Worm (Caenorhabditis elegans) whole organism, late embryonic: Measurements from ENCODE around the gene C45E5.1.

Experiments
- K09A11.1 ChIP-seq: sonication (generic microtip); optimal IDR thresholded peaks from 2 replicates; lab custom pipeline; 2017; ENCODE audit warnings: antibody characterized with exemption, mild to moderate bottlenecking, missing genetic modification characterization, missing compliant biosample characterization; ENCODE audit not compliant: insufficient read depth
- Y22D7AL.16 ChIP-seq: sonication (generic microtip); optimal IDR thresholded peaks from 2 replicates; lab custom pipeline; 2016; ENCODE audit warnings: missing genetic modification characterization, missing compliant biosample characterization
- ahr-1 ChIP-seq: sonication (generic microtip); optimal IDR thresholded peaks from 2 replicates; lab custom pipeline; 2016; ENCODE audit warnings: missing genetic modification characterization, missing compliant biosample characterization
- ceh-14 ChIP-seq: sonication (generic microtip); optimal IDR thresholded peaks from 2 replicates; lab custom pipeline; 2016; ENCODE audit warnings: missing genotype, missing genetic modification characterization, missing compliant biosample characterization
- ceh-18 ChIP-seq: sonication (generic microtip); optimal IDR thresholded peaks from 2 replicates; lab custom pipeline; 2016; ENCODE audit warnings: missing genetic modification characterization, missing compliant biosample characterization
- ceh-19 ChIP-seq: fragments of 200-800 bp; sonication (Bioruptor generic); optimal IDR thresholded peaks from 2 replicates; lab custom pipeline; 2018; ENCODE audit warnings: mild to moderate bottlenecking, missing genetic modification characterization, missing compliant biosample characterization
- ceh-22 ChIP-seq: sonication (generic microtip); optimal IDR thresholded peaks from 2 replicates; lab custom pipeline; 2017; ENCODE audit warnings: missing biosample characterization, missing genetic modification characterization
- ceh-24 ChIP-seq: sonication (generic microtip); optimal IDR thresholded peaks from 2 replicates; lab custom pipeline; 2016; ENCODE audit warnings: mild to moderate bottlenecking, missing genetic modification characterization, missing compliant biosample characterization
- ceh-30 ChIP-seq: fragments of 150-350 bp; optimal IDR thresholded peaks from 2 replicates; lab custom pipeline; 2014; ENCODE audit warnings: missing biosample characterization, missing genetic modification characterization
- ceh-34 ChIP-seq: sonication (generic microtip); optimal IDR thresholded peaks from 2 replicates; lab custom pipeline; 2016; ENCODE audit warnings: mild to moderate bottlenecking, missing genetic modification characterization, missing compliant biosample characterization
- ceh-6 ChIP-seq: fragments of 200-800 bp; sonication (Bioruptor generic); optimal IDR thresholded peaks from 2 replicates; lab custom pipeline; 2018; ENCODE audit warnings: mild to moderate bottlenecking, missing genetic modification characterization, missing compliant biosample characterization
- che-1 ChIP-seq: sonication (generic microtip); optimal IDR thresholded peaks from 2 replicates; lab custom pipeline; 2016; ENCODE audit warnings: mild to moderate bottlenecking, missing genetic modification characterization, missing compliant biosample characterization
- elt-2 ChIP-seq: sonication (generic microtip); optimal IDR thresholded peaks from 2 replicates; lab custom pipeline; 2016; ENCODE audit warnings: missing genetic modification reagents, missing genetic modification characterization, missing compliant biosample characterization
- elt-4 ChIP-seq: sonication (generic microtip); optimal IDR thresholded peaks from 2 replicates; lab custom pipeline; 2016; ENCODE audit warnings: missing genetic modification characterization, missing compliant biosample characterization
- eyg-1 ChIP-seq: sonication (generic microtip); optimal IDR thresholded peaks from 2 replicates; lab custom pipeline; 2016; ENCODE audit warnings: missing genotype, missing genetic modification characterization, missing compliant biosample characterization
- fax-1 ChIP-seq: sonication (generic microtip); optimal IDR thresholded peaks from 2 replicates; lab custom pipeline; 2016; ENCODE audit warnings: missing genotype, missing genetic modification characterization, missing compliant biosample characterization
- fkh-6 ChIP-seq: sonication (generic microtip); optimal IDR thresholded peaks from 2 replicates; lab custom pipeline; 2016; ENCODE audit warnings: missing genetic modification characterization, missing compliant biosample characterization
- hlh-13 ChIP-seq: fragments of 200-800 bp; sonication (Bioruptor generic); optimal IDR thresholded peaks from 2 replicates; lab custom pipeline; 2018; ENCODE audit warnings: mild to moderate bottlenecking, missing genetic modification characterization, missing compliant biosample characterization
- hlh-15 ChIP-seq: sonication (generic microtip); optimal IDR thresholded peaks from 2 replicates; lab custom pipeline; 2016; ENCODE audit warnings: missing genetic modification characterization, missing compliant biosample characterization
- hlh-30 ChIP-seq: sonication (generic microtip); optimal IDR thresholded peaks from 2 replicates; lab custom pipeline; 2017; ENCODE audit warnings: antibody characterized with exemption, missing genetic modification characterization, missing compliant biosample characterization; ENCODE audit not compliant: insufficient read depth
- lim-6 ChIP-seq: sonication (generic microtip); optimal IDR thresholded peaks from 2 replicates; lab custom pipeline; 2016; ENCODE audit warnings: missing genetic modification characterization, missing compliant biosample characterization
- lin-11 ChIP-seq: fragments of 200-800 bp; sonication (Bioruptor generic); optimal IDR thresholded peaks from 2 replicates; lab custom pipeline; 2018; ENCODE audit warnings: mild to moderate bottlenecking, missing genetic modification characterization, missing compliant biosample characterization
- mec-3 ChIP-seq: sonication (generic microtip); optimal IDR thresholded peaks from 2 replicates; lab custom pipeline; 2016; ENCODE audit warnings: borderline replicate concordance, missing genetic modification characterization, missing compliant biosample characterization
- nfya-1 ChIP-seq: sonication (generic microtip); optimal IDR thresholded peaks from 2 replicates; lab custom pipeline; 2017; ENCODE audit warnings: missing genetic modification characterization, mild to moderate bottlenecking, missing compliant biosample characterization, antibody characterized with exemption, moderate library complexity
- pqm-1 ChIP-seq: sonication (generic microtip); optimal IDR thresholded peaks from 2 replicates; lab custom pipeline; 2016; ENCODE audit warnings: missing genetic modification characterization, missing compliant biosample characterization
- pros-1 ChIP-seq: fragments of 150-350 bp; optimal IDR thresholded peaks from 2 replicates; lab custom pipeline; 2014; ENCODE audit warnings: missing biosample characterization, missing genetic modification reagents, missing genetic modification characterization
- rnt-1 ChIP-seq: sonication (generic microtip); optimal IDR thresholded peaks from 2 replicates; lab custom pipeline; 2016; ENCODE audit warnings: missing genetic modification characterization, missing compliant biosample characterization
- syd-9 ChIP-seq: sonication (generic microtip); optimal IDR thresholded peaks from 2 replicates; lab custom pipeline; 2016; ENCODE audit warnings: mild to moderate bottlenecking, missing genetic modification characterization, moderate library complexity, missing compliant biosample characterization
- tbx-2 ChIP-seq: sonication (generic microtip); optimal IDR thresholded peaks from 2 replicates; lab custom pipeline; 2016; ENCODE audit warnings: missing genetic modification characterization, missing compliant biosample characterization
- unc-42 ChIP-seq: sonication (generic microtip); optimal IDR thresholded peaks from 2 replicates; lab custom pipeline; 2016; ENCODE audit warnings: missing genotype, missing genetic modification characterization, missing compliant biosample characterization

Gene C45E5.1

DNA sequence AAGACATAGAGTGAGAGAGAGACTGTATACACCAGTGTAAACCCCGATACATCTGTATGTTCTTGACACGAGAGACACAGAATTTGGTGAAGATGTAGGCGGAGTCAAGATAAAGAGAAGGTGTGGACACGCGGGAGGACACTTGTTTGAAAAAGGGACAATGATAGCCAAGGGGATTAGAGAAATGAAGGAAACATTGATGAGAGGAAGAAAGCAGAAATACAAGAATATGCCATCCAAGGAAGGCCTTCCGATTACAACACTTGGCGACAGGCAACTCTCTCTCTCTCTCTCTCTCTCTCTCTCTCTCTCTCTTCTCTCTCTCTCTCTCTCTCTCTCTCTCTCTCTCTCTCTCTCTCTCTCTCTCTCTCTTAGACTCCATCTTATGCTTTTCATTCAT lies 37.6 kb upstream of the C45E5.1 start:
- TF ChIP-seq ceh-14 (tag; lab: Kevin White, UChicago) (no peak), che-1 (tag; lab: Kevin White, UChicago) (no peak), fkh-6 (tag; lab: Kevin White, UChicago) (no peak), lim-6 (no peak), ceh-24 (no peak)

ce11 chrIV:5708796-5709195 lies 35.4 kb upstream of the C45E5.1 start, which contains the start of gene C55C3.1:
Gene C55C3.1, plus strand, starts transcription at chrIV:5709096.
- TF ChIP-seq pros-1 (tag; lab: Kevin White, UChicago) (no peak), ceh-22 (no peak), syd-9 (tag; lab: Kevin White, UChicago) (no peak), Y22D7AL.16 (tag; lab: Kevin White, UChicago) (no peak), elt-2 (tag; lab: Kevin White, UChicago) (peak; percentile 20)

- TF ChIP-seq nfya-1 (tag; lab: Kevin White, UChicago) (peak; percentile 97), tbx-2 (tag; lab: Kevin White, UChicago) (no peak)
- TF ChIP-seq, all 69 proteins: peak for 1
Observed at ce11 chrIV:5715341-5716112, 28.7 kb upstream of the C45E5.1 start.

DNA sequence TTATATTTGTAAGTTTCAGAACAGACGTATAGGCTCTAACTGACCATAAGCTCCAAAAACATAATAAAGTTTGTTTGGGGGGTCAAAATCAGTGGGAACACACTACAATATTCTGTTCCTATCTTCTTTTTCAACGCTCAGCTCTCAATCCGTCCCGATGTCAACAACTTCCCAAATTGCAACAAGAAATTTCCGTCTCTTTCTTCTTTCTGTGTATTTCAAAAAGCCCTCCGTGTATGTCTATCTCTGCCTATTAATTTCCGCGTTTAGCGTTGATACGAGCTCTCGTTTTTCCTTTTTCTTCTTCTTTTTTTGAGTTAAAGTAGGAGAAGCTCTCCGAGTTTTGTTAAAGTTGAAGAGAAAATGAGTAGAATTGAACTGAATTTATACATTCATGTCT lies 20.5 kb upstream of the C45E5.1 start:
- no peak for TF ChIP-seq ceh-19 (GFP tag; lab: Kevin White, UChicago)

DNA sequence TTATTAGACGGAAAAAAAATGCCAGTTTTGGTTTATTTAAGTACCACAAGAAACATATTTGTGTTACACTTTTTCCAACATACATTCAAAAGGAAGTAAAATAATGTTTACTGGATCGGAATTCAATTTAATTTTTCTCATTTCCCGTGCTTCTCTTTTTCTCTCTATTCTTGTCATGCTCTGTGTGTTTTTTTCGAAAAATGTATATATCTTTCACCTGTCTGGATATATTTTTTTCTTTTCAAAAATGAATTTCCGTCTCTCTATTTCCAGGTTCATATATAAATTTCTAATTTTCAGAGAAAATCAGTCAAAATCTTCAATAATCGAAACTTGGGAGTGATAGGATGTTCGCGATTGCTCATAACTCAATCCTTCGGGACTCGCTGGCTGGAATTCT lies 18.9 kb upstream of the C45E5.1 start, which contains the start of gene H35B03.1:
TSS of gene H35B03.1 (plus strand) at position 301 of the 400 bp plus-strand sequence.
- no peak for TF ChIP-seq hlh-15 (tag; lab: Kevin White, UChicago)
- peak; percentile 9 for TF ChIP-seq unc-42 (tag; lab: Kevin White, UChicago)

DNA sequence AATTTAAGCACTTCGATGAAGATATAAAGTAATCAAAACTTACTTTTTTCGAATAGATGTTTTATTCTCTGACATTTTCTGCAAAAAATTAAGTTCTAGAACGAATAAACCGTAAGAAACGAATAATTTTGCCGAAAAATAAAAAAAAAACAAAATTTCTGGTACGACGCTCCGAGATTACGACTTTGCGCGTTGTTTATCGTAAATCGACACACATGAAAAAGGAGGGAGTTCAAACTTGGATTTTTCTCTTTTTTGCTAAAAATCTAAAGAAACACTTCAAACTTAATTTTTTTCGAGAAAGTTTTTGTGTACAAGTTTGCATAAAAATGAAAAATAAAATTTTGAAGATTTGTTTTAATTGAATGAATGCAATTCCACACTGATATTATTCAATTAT lies 12.6 kb upstream of the C45E5.1 start, which contains the start of gene H35B03.2:
TSS of gene H35B03.2 (minus strand) at position 78 of the 400 bp plus-strand sequence.
- no peak for TF ChIP-seq syd-9 (tag; lab: Kevin White, UChicago)
- no peak for TF ChIP-seq eyg-1 (tag; lab: Kevin White, UChicago)
- no peak for TF ChIP-seq ceh-30 (tag; lab: Kevin White, UChicago)
- TF ChIP-seq K09A11.1 (tag; lab: Kevin White, UChicago): peak; percentile 23
- no peak for TF ChIP-seq pqm-1
- TF ChIP-seq nfya-1 (tag; lab: Kevin White, UChicago): peak; percentile 65
- no peak for TF ChIP-seq hlh-13 (GFP tag; lab: Kevin White, UChicago)

DNA sequence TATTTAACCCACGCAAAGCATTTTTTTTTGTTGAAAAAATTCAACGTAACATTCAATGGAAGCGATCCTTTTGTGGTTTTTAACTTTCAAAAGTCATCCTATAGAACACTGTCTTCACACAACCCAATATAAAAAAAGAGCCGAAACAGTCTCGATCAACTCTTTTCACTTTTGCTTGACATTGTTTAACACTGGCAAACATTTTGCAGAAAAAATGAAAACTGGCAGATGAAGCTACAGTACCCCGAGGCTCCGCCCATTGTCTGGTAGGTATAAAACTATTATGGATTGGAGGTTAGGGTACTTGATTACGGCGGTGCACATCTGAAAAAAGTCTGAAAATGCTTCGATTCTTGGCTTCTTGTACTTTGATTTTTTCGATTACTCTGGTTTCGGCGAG lies 9.5 kb upstream of the C45E5.1 start, which contains the start of gene cpg-18:
TSS of gene cpg-18 (plus strand) at position 301 of the 400 bp plus-strand sequence.
- no peak for TF ChIP-seq ceh-34 (tag; lab: Kevin White, UChicago)
- no peak for TF ChIP-seq unc-42 (tag; lab: Kevin White, UChicago)
- no peak for TF ChIP-seq eyg-1 (tag; lab: Kevin White, UChicago)
- TF ChIP-seq rnt-1 (tag; lab: Kevin White, UChicago): no peak
- TF ChIP-seq ceh-14 (tag; lab: Kevin White, UChicago): no peak
- no peak for TF ChIP-seq ceh-22
- no peak for TF ChIP-seq pqm-1
- no peak for TF ChIP-seq hlh-30 (tag; lab: Kevin White, UChicago)
- TF ChIP-seq ceh-18 (tag; lab: Kevin White, UChicago): no peak
- TF ChIP-seq Y22D7AL.16 (tag; lab: Kevin White, UChicago): no peak
- no peak for TF ChIP-seq nfya-1 (tag; lab: Kevin White, UChicago)
- TF ChIP-seq mec-3 (tag; lab: Kevin White, UChicago): no peak
- TF ChIP-seq ceh-6 (GFP tag; lab: Kevin White, UChicago): no peak
- TF ChIP-seq ahr-1 (tag; lab: Kevin White, UChicago): no peak
- no peak for TF ChIP-seq lin-11
- TF ChIP-seq lim-6: no peak
- no peak for TF ChIP-seq fax-1 (tag; lab: Kevin White, UChicago)
- TF ChIP-seq che-1 (tag; lab: Kevin White, UChicago): no peak
- no peak for TF ChIP-seq elt-4 (tag; lab: Kevin White, UChicago)
